Worm (Caenorhabditis elegans): Measurements from ENCODE around the gene C50D2.7.
"Not testable (repeated sequence)": the region's sequence is repeated elsewhere in the genome, so short reads cannot be mapped to it uniquely, and the experiment has no call there.

Gene C50D2.7

ce11 chrII:105327-105882 is 10.3 kb upstream of the C50D2.7 start:
- TF ChIP-seq dao-5 (tag; optimal IDR thresholded peaks at IDR 0.05) = no peak
- TF ChIP-seq him-1 (tag; optimal IDR thresholded peaks at IDR 0.05) = no peak
- no peak for TF ChIP-seq W03F9.2 (tag; optimal IDR thresholded peaks at IDR 0.05)

- TF ChIP-seq dao-5 (tag; optimal IDR thresholded peaks at IDR 0.05) (no peak), W03F9.2 (tag; optimal IDR thresholded peaks at IDR 0.05) (no peak), him-1 (tag; optimal IDR thresholded peaks at IDR 0.05) (no peak)
Measured at ce11 chrII:104234-104633, 9.2 kb upstream of the C50D2.7 start, which contains the start of gene col-68. TSS of gene col-68 (plus strand) at chrII:104534.

- TF ChIP-seq him-1 (tag; optimal IDR thresholded peaks at IDR 0.05) = no peak
- TF ChIP-seq W03F9.2 (tag; optimal IDR thresholded peaks at IDR 0.05) = no peak
- TF ChIP-seq dao-5 (tag; optimal IDR thresholded peaks at IDR 0.05) = no peak
Measured at ce11 chrII:101176-101575, 6.1 kb upstream of the C50D2.7 start.

ce11 chrII:98894-99293 is 3.8 kb upstream of the C50D2.7 start, which contains the start of gene C50D2.10:
TSS of gene C50D2.10 (plus strand) at chrII:99138.
- not testable (repeated sequence) for TF ChIP-seq W03F9.2, him-1, dao-5 (tag; optimal IDR thresholded peaks at IDR 0.05)

ce11 chrII:97992-98763 is 3.1 kb upstream of the C50D2.7 start, which contains the start of the genes luc-7L3 and sftb-6:
TSS of gene luc-7L3 (minus strand) at chrII:98027.
TSS of gene sftb-6 (plus strand) at chrII:98404.
- no peak for TF ChIP-seq him-1 (tag; optimal IDR thresholded peaks at IDR 0.05)
- TF ChIP-seq W03F9.2 (tag; optimal IDR thresholded peaks at IDR 0.05) = peak; percentile 71
- TF ChIP-seq dao-5 (tag; optimal IDR thresholded peaks at IDR 0.05) = no peak

- TF ChIP-seq W03F9.2 (tag; optimal IDR thresholded peaks at IDR 0.05) = no peak
- no peak for TF ChIP-seq him-1 (tag; optimal IDR thresholded peaks at IDR 0.05)
- no peak for TF ChIP-seq dao-5 (tag; optimal IDR thresholded peaks at IDR 0.05)
Measured at ce11 chrII:91419-91818, 3.7 kb downstream of the C50D2.7 start, which contains the start of gene mcat-1. TSS of gene mcat-1 (minus strand) at chrII:91519.

- no peak for TF ChIP-seq him-1 (tag; optimal IDR thresholded peaks at IDR 0.05)
- no peak for TF ChIP-seq dao-5 (tag; optimal IDR thresholded peaks at IDR 0.05)
- no peak for TF ChIP-seq W03F9.2 (tag; optimal IDR thresholded peaks at IDR 0.05)
Measured at ce11 chrII:87937-88336, 7.1 kb downstream of the C50D2.7 start.

- no peak for TF ChIP-seq him-1 (tag; optimal IDR thresholded peaks at IDR 0.05)
- no peak for TF ChIP-seq dao-5 (tag; optimal IDR thresholded peaks at IDR 0.05)
- no peak for TF ChIP-seq W03F9.2 (tag; optimal IDR thresholded peaks at IDR 0.05)
Measured at ce11 chrII:86794-87193, 8.3 kb downstream of the C50D2.7 start.

- TF ChIP-seq him-1 (tag; optimal IDR thresholded peaks at IDR 0.05) (no peak), W03F9.2 (tag; optimal IDR thresholded peaks at IDR 0.05) (no peak), dao-5 (tag; optimal IDR thresholded peaks at IDR 0.05) (no peak)
Measured at ce11 chrII:84134-84533, 10.9 kb downstream of the C50D2.7 start, which contains the start of gene C50D2.6. TSS of gene C50D2.6 (plus strand) at chrII:84434.

ce11 chrII:79166-79565 is 15.9 kb downstream of the C50D2.7 start, which contains the start of gene C23H3.9:
TSS of gene C23H3.9 (minus strand) at chrII:79266.
- TF ChIP-seq W03F9.2 (tag; optimal IDR thresholded peaks at IDR 0.05) (no peak), him-1 (tag; optimal IDR thresholded peaks at IDR 0.05) (no peak), dao-5 (tag; optimal IDR thresholded peaks at IDR 0.05) (no peak)

ce11 chrII:76662-77061 is 18.4 kb downstream of the C50D2.7 start:
- no peak for TF ChIP-seq him-1 (tag; optimal IDR thresholded peaks at IDR 0.05)
- TF ChIP-seq W03F9.2 (tag; optimal IDR thresholded peaks at IDR 0.05) = no peak
- no peak for TF ChIP-seq dao-5 (tag; optimal IDR thresholded peaks at IDR 0.05)

- TF ChIP-seq dao-5 (tag; optimal IDR thresholded peaks at IDR 0.05) (no peak), W03F9.2 (tag; optimal IDR thresholded peaks at IDR 0.05) (no peak), him-1 (tag; optimal IDR thresholded peaks at IDR 0.05) (no peak)
Measured at ce11 chrII:75831-76230, 19.2 kb downstream of the C50D2.7 start.

ce11 chrII:73892-74291 is 21.2 kb downstream of the C50D2.7 start:
- TF ChIP-seq him-1 (tag; optimal IDR thresholded peaks at IDR 0.05) (no peak), W03F9.2 (tag; optimal IDR thresholded peaks at IDR 0.05) (no peak), dao-5 (tag; optimal IDR thresholded peaks at IDR 0.05) (no peak)

ce11 chrII:73329-73728 is 21.7 kb downstream of the C50D2.7 start:
- TF ChIP-seq W03F9.2 (tag; optimal IDR thresholded peaks at IDR 0.05) (no peak), him-1 (tag; optimal IDR thresholded peaks at IDR 0.05) (no peak), dao-5 (tag; optimal IDR thresholded peaks at IDR 0.05) (no peak)

All from whole organism, L4/young adult.